Fruit fly (Drosophila melanogaster): ENCODE data around the gene Gs1l.

dm6 chr2L:4418819-4419218 lies 37.8 kb downstream of the Gs1l start:
- TF ChIP-seq CG8478 (optimal IDR thresholded peaks at IDR 0.05), result no peak
- no peak for TF ChIP-seq EcR (GFP tag; optimal IDR thresholded peaks at IDR 0.05)
- no peak for TF ChIP-seq psq (optimal IDR thresholded peaks at IDR 0.05)
- TF ChIP-seq pan (optimal IDR thresholded peaks at IDR 0.05), result no peak

Data from whole organism.